Worm (Caenorhabditis elegans) whole organism, young adult: Measurements from ENCODE around the gene srd-20.

Experiments
- B0019.2 ChIP-seq: fragments of 200-800 bp; sonication (Bioruptor generic); conservative IDR thresholded peaks from 2 replicates; pipeline ENCODE4 v1.3.6; 2022; ENCODE audit warnings: missing genetic modification reagents, missing genetic modification characterization, missing compliant biosample characterization
- B0035.1 ChIP-seq: sonication (generic microtip); optimal IDR thresholded peaks from 2 replicates; lab custom pipeline; 2016; ENCODE audit warnings: missing genetic modification characterization, mild to moderate bottlenecking, missing compliant biosample characterization, missing genotype, missing genetic modification reagents
- D2030.7 ChIP-seq: fragments of 200-800 bp; sonication (Bioruptor generic); IDR thresholded peaks from 2 replicates; pipeline ENCODE4 v1.3.6; 2022; ENCODE audit warnings: missing genetic modification reagents, missing genetic modification characterization, missing compliant biosample characterization
- F10E7.11 ChIP-seq: sonication (generic microtip); optimal IDR thresholded peaks from 2 replicates; lab custom pipeline; 2017; ENCODE audit warnings: mild to moderate bottlenecking, missing genetic modification characterization, moderate library complexity, missing compliant biosample characterization
- F52B5.7 ChIP-seq: sonication (generic microtip); optimal IDR thresholded peaks from 2 replicates; lab custom pipeline; 2016; ENCODE audit warnings: mild to moderate bottlenecking, missing genetic modification characterization, missing compliant biosample characterization
- F57A8.1 ChIP-seq: fragments of 200-800 bp; sonication (Bioruptor generic); optimal IDR thresholded peaks from 2 replicates; lab custom pipeline; 2018; ENCODE audit warnings: mild to moderate bottlenecking, missing genetic modification characterization, moderate library complexity, missing compliant biosample characterization
- K11D2.4 ChIP-seq: fragments of 200-800 bp; sonication (Bioruptor generic); IDR thresholded peaks from 2 replicates; pipeline ENCODE4 v1.3.6; 2022; ENCODE audit warnings: missing genetic modification reagents, missing genetic modification characterization, missing compliant biosample characterization
- T26A5.8 ChIP-seq: sonication (generic microtip); optimal IDR thresholded peaks from 2 replicates; lab custom pipeline; 2016; ENCODE audit warnings: missing genetic modification characterization, missing compliant biosample characterization
- ZK185.1 ChIP-seq: sonication (generic microtip); optimal IDR thresholded peaks from 2 replicates; lab custom pipeline; 2016; ENCODE audit warnings: mild to moderate bottlenecking, missing genetic modification characterization, missing compliant biosample characterization; ENCODE audit not compliant: poor library complexity, severe bottlenecking
- aptf-2 ChIP-seq: fragments of 200-800 bp; sonication (Bioruptor generic); conservative IDR thresholded peaks from 2 replicates; pipeline ENCODE4 v1.3.6; 2022; ENCODE audit warnings: missing genetic modification reagents, missing genetic modification characterization, missing compliant biosample characterization
- aptf-3 ChIP-seq: fragments of 200-800 bp; sonication (Bioruptor generic); IDR thresholded peaks from 2 replicates; pipeline ENCODE4 v1.3.6; 2022; ENCODE audit warnings: missing genetic modification characterization, missing compliant biosample characterization
- bed-1 ChIP-seq: fragments of 200-800 bp; sonication (Bioruptor generic); IDR thresholded peaks from 2 replicates; pipeline ENCODE4 v1.3.6; 2022; ENCODE audit warnings: missing genetic modification reagents, missing genetic modification characterization, missing compliant biosample characterization
- ccch-3 ChIP-seq: fragments of 200-800 bp; sonication (Bioruptor generic); optimal IDR thresholded peaks from 2 replicates; lab custom pipeline; 2018; ENCODE audit warnings: mild to moderate bottlenecking, missing genetic modification characterization, missing compliant biosample characterization
- cebp-2 ChIP-seq: fragments of 200-800 bp; sonication (Bioruptor generic); IDR thresholded peaks from 2 replicates; pipeline ENCODE4 v1.3.6; 2022; ENCODE audit warnings: missing genetic modification characterization, missing compliant biosample characterization
- ceh-27 ChIP-seq: fragments of 200-800 bp; sonication (Bioruptor generic); optimal IDR thresholded peaks from 2 replicates; lab custom pipeline; 2018; ENCODE audit warnings: mild to moderate bottlenecking, missing genetic modification characterization, moderate library complexity, missing compliant biosample characterization
- ceh-58 ChIP-seq: fragments of 200-800 bp; sonication (Bioruptor generic); IDR thresholded peaks from 2 replicates; pipeline ENCODE4 v1.3.6; 2022; ENCODE audit warnings: missing genetic modification characterization, missing compliant biosample characterization
- ceh-79 ChIP-seq: sonication (generic microtip); optimal IDR thresholded peaks from 2 replicates; lab custom pipeline; 2017; ENCODE audit warnings: mild to moderate bottlenecking, missing genetic modification characterization, missing compliant biosample characterization
- dox-1 ChIP-seq: fragments of 200-800 bp; sonication (Bioruptor generic); IDR thresholded peaks from 2 replicates; pipeline ENCODE4 v1.3.6; 2022; ENCODE audit warnings: missing genetic modification reagents, missing genetic modification characterization, missing compliant biosample characterization
- dpff-1 ChIP-seq: sonication (generic microtip); optimal IDR thresholded peaks from 2 replicates; lab custom pipeline; 2017; ENCODE audit warnings: mild to moderate bottlenecking, missing genetic modification characterization, missing compliant biosample characterization
- egl-18 ChIP-seq: fragments of 200-800 bp; sonication (Bioruptor generic); IDR thresholded peaks from 2 replicates; pipeline ENCODE4 v1.3.6; 2022; ENCODE audit warnings: missing genetic modification reagents, missing genetic modification characterization, missing compliant biosample characterization
- ets-4 ChIP-seq: fragments of 200-800 bp; sonication (Bioruptor generic); optimal IDR thresholded peaks from 2 replicates; lab custom pipeline; 2018; ENCODE audit warnings: mild to moderate bottlenecking, missing genetic modification characterization, missing compliant biosample characterization
- gei-17 ChIP-seq: fragments of 200-800 bp; sonication (Bioruptor generic); optimal IDR thresholded peaks from 2 replicates; lab custom pipeline; 2018; ENCODE audit warnings: mild to moderate bottlenecking, missing genetic modification characterization, missing compliant biosample characterization
- hlh-26 ChIP-seq: fragments of 200-800 bp; sonication (Bioruptor generic); conservative IDR thresholded peaks from 2 replicates; pipeline ENCODE4 v1.3.6; 2022; ENCODE audit warnings: missing genetic modification reagents, missing genetic modification characterization, missing compliant biosample characterization
- let-526 ChIP-seq: fragments of 200-800 bp; sonication (Bioruptor generic); IDR thresholded peaks from 2 replicates; pipeline ENCODE4 v1.3.6; 2022; ENCODE audit warnings: missing genetic modification reagents, missing genetic modification characterization, missing compliant biosample characterization
- lin-40 ChIP-seq: sonication (generic microtip); optimal IDR thresholded peaks from 2 replicates; lab custom pipeline; 2016; ENCODE audit warnings: missing genetic modification characterization, mild to moderate bottlenecking, missing compliant biosample characterization, missing genotype, missing genetic modification reagents
- madf-6 ChIP-seq: fragments of 200-800 bp; sonication (Bioruptor generic); IDR thresholded peaks from 2 replicates; pipeline ENCODE4 v1.3.6; 2022; ENCODE audit warnings: missing genetic modification reagents, missing genetic modification characterization, missing compliant biosample characterization
- madf-8 ChIP-seq: fragments of 200-800 bp; sonication (Bioruptor generic); conservative IDR thresholded peaks from 2 replicates; pipeline ENCODE4 v1.3.6; 2022; ENCODE audit warnings: missing genetic modification reagents, missing genetic modification characterization, missing compliant biosample characterization
- mel-28 ChIP-seq: sonication (generic microtip); optimal IDR thresholded peaks from 2 replicates; lab custom pipeline; 2016; ENCODE audit warnings: borderline replicate concordance, mild to moderate bottlenecking, missing genetic modification characterization, missing compliant biosample characterization
- nfya-1 ChIP-seq: sonication (generic microtip); optimal IDR thresholded peaks from 2 replicates; lab custom pipeline; 2017; ENCODE audit warnings: antibody characterized with exemption, missing compliant biosample characterization, missing genetic modification characterization, borderline replicate concordance; ENCODE audit not compliant: insufficient read depth
- nhr-179 ChIP-seq: sonication (generic microtip); optimal IDR thresholded peaks from 2 replicates; lab custom pipeline; 2016; ENCODE audit warnings: mild to moderate bottlenecking, missing genetic modification characterization, missing compliant biosample characterization
- rcor-1 ChIP-seq: fragments of 200-800 bp; sonication (Bioruptor generic); IDR thresholded peaks from 2 replicates; pipeline ENCODE4 v1.3.6; 2022; ENCODE audit warnings: missing genetic modification reagents, missing genetic modification characterization, missing compliant biosample characterization
- repo-1 ChIP-seq: sonication (generic microtip); optimal IDR thresholded peaks from 2 replicates; lab custom pipeline; 2017; ENCODE audit warnings: mild to moderate bottlenecking, missing genetic modification characterization, missing compliant biosample characterization
- rpc-1 ChIP-seq, 2 experiments: fragments of 150-350 bp in 1 of 2; sonication (generic microtip) in 1 of 2; optimal IDR thresholded peaks; 2 replicates each; lab custom pipeline; 2014 to 2018; ENCODE audit warnings: missing biosample characterization in 1 of 2, missing genetic modification characterization in 1 of 2, missing genetic modification reagents in 1 of 2, missing genotype in 1 of 2
- sea-2 ChIP-seq: fragments of 200-800 bp; sonication (Bioruptor generic); IDR thresholded peaks from 2 replicates; pipeline ENCODE4 v1.3.6; 2022; ENCODE audit warnings: missing genetic modification characterization, missing compliant biosample characterization
- snpc-1.3 ChIP-seq: sonication (generic microtip); optimal IDR thresholded peaks from 2 replicates; lab custom pipeline; 2017; ENCODE audit warnings: missing genetic modification characterization, mild to moderate bottlenecking, missing compliant biosample characterization, antibody characterized with exemption, moderate library complexity, missing genotype, missing genetic modification reagents; ENCODE audit not compliant: insufficient read depth
- tbp1 ChIP-seq: fragments of 200-800 bp; sonication (Bioruptor generic); optimal IDR thresholded peaks from 2 replicates; lab custom pipeline; 2018; ENCODE audit warnings: mild to moderate bottlenecking, missing genetic modification characterization, missing compliant biosample characterization
- xnd-1 ChIP-seq: sonication (generic microtip); optimal IDR thresholded peaks from 2 replicates; lab custom pipeline; 2016; ENCODE audit warnings: missing genotype, missing genetic modification reagents, missing genetic modification characterization, missing compliant biosample characterization
- zfh-2 ChIP-seq: fragments of 200-800 bp; sonication (Bioruptor generic); conservative IDR thresholded peaks from 2 replicates; pipeline ENCODE4 v1.3.6; 2022; ENCODE audit warnings: missing genetic modification reagents, missing genetic modification characterization, missing compliant biosample characterization
- ztf-18 ChIP-seq: sonication (generic microtip); optimal IDR thresholded peaks from 2 replicates; lab custom pipeline; 2016; ENCODE audit warnings: missing genotype, mild to moderate bottlenecking, missing genetic modification characterization, missing compliant biosample characterization
- ztf-26 ChIP-seq: sonication (generic microtip); optimal IDR thresholded peaks from 2 replicates; lab custom pipeline; 2017; ENCODE audit warnings: missing genetic modification characterization, missing compliant biosample characterization
- ztf-28 ChIP-seq: fragments of 200-800 bp; sonication (Bioruptor generic); IDR thresholded peaks from 2 replicates; pipeline ENCODE4 v1.3.6; 2022; ENCODE audit warnings: missing genetic modification reagents, missing genetic modification characterization, missing compliant biosample characterization

srd-20 gene

DNA sequence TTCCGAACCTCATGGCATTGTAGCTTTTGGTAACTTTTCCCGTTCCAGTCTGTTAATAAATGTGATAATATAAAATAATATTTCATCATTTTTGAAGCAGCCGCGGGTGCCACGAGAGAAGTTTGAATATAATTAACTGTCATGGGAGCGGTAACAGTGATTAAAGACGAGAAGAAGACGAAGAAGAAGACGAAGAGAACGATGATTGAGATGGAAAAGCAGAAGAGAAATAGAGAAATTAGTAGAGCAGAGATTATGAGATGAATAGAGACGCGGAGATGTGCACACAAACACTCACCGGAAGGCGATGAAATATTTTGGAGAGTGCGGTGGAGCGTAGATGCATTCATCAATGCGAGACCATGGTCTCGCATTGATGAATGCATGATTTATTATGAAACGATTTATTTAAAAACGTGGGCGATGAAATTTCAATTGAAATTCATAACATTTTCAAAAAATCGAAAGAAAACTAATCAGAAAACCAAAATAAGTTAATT lies 2.2 kb upstream of the srd-20 start, which contains the start of gene seip-1 (continued):
- peak; percentile 61; the same call in 1 of the 2 replicates for TF ChIP-seq K11D2.4
- no peak for TF ChIP-seq tbp1 (GFP tag; lab: Kevin White, UChicago)
- TF ChIP-seq B0019.2 (GFP tag; lab: Robert Waterston, UW) = no peak
- TF ChIP-seq ccch-3 (GFP tag; lab: Kevin White, UChicago) = no peak
- no peak for TF ChIP-seq xnd-1 (tag; lab: Kevin White, UChicago)
- no peak for TF ChIP-seq let-526 (GFP tag; lab: Robert Waterston, UW)
- TF ChIP-seq sea-2 (GFP tag; lab: Robert Waterston, UW) = no peak
- no peak for TF ChIP-seq bed-1
- TF ChIP-seq zfh-2 (GFP tag; lab: Robert Waterston, UW) = no peak
- no peak for TF ChIP-seq lin-40
- TF ChIP-seq snpc-1.3 (tag; lab: Kevin White, UChicago) = no peak
- no peak for TF ChIP-seq hlh-26
- TF ChIP-seq F10E7.11 (tag; lab: Kevin White, UChicago) = no peak
- TF ChIP-seq gei-17 (GFP tag; lab: Kevin White, UChicago) = no peak
- no peak for TF ChIP-seq madf-8 (GFP tag; lab: Robert Waterston, UW)
- no peak for TF ChIP-seq cebp-2 (GFP tag; lab: Robert Waterston, UW)
- TF ChIP-seq nfya-1 = no peak
- TF ChIP-seq ztf-18 = peak; percentile 36
- no peak for TF ChIP-seq egl-18 (GFP tag; lab: Robert Waterston, UW)
- TF ChIP-seq B0035.1 (tag; lab: Kevin White, UChicago) = no peak
- no peak for TF ChIP-seq madf-6 (GFP tag; lab: Robert Waterston, UW)
- peak; percentile 4 for TF ChIP-seq ceh-27 (GFP tag; lab: Kevin White, UChicago)
- no peak for TF ChIP-seq dpff-1
- TF ChIP-seq F52B5.7 (tag; lab: Kevin White, UChicago) = no peak
- no peak for TF ChIP-seq repo-1 (tag; lab: Kevin White, UChicago)
- TF ChIP-seq D2030.7 (GFP tag; lab: Robert Waterston, UW) = no peak
- no peak for TF ChIP-seq ceh-79 (tag; lab: Kevin White, UChicago)
- no peak for TF ChIP-seq aptf-2
- TF ChIP-seq ZK185.1 (tag; lab: Kevin White, UChicago) = peak; percentile 38
- TF ChIP-seq nhr-179 (tag; lab: Kevin White, UChicago) = no peak

DNA sequence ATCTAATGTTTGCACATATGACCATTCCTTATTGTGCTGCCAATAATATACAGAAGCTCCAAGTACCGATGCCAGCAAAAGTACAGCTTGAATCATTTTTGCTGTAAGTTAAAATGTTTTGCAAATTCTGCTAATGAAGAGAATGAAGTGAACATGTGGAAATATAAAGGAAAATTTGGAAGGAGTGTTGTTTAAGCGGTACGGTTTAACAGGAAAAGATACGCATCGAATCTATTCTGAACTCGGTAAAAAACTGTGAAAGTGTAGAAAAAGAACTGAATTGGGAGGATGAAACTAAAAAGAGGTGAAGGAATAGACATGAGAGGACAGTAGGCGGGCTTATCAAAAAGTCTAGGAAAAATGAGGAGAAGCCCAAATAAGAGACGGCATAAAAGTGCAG lies 7.9 kb downstream of the srd-20 start, which contains the start of gene Y38A10A.2:
TSS of gene Y38A10A.2 (minus strand) at position 101 of the 400 bp plus-strand sequence.
- TF ChIP-seq mel-28 (tag; lab: Kevin White, UChicago) (no peak), ceh-58 (GFP tag; lab: Robert Waterston, UW) (no peak), ztf-26 (no peak), ets-4 (GFP tag; lab: Kevin White, UChicago) (no peak), F57A8.1 (GFP tag; lab: Kevin White, UChicago) (no peak), T26A5.8 (tag; lab: Kevin White, UChicago) (no peak), rpc-1 (optimal IDR thresholded peaks at IDR 0.05; lab: Kevin White, UChicago) (no peak), rpc-1 (tag; optimal IDR thresholded peaks at IDR 0.05; lab: Kevin White, UChicago) (no peak), aptf-3 (GFP tag; lab: Robert Waterston, UW) (no peak), dox-1 (GFP tag; lab: Robert Waterston, UW) (no peak), rcor-1 (GFP tag; lab: Robert Waterston, UW) (no peak), ceh-79 (tag; lab: Kevin White, UChicago) (no peak), ztf-28 (GFP tag; lab: Robert Waterston, UW) (no peak), F52B5.7 (tag; lab: Kevin White, UChicago) (no peak)
